Worm (Caenorhabditis elegans): ENCODE results near the gene C05G5.2.
A peak's percentile ranks its signal among the peaks of the same experiment; 100 is the strongest.

Gene C05G5.2

ce11 chrX:14708176-14708642 lies 38.9 kb upstream of the C05G5.2 start (continued):
- peak; percentile 84 for TF ChIP-seq lin-13 (GFP tag; optimal IDR thresholded peaks at IDR 0.05)
- TF ChIP-seq tlp-1 (tag; optimal IDR thresholded peaks at IDR 0.05) = no peak
- TF ChIP-seq efl-3 (GFP tag; optimal IDR thresholded peaks at IDR 0.05) = no peak
- no peak for TF ChIP-seq alr-1 (tag; optimal IDR thresholded peaks at IDR 0.05; ENCODE audit: borderline replicate concordance)
- TF ChIP-seq fkh-4 (tag; optimal IDR thresholded peaks at IDR 0.05; ENCODE audit: borderline replicate concordance) = no peak
- peak; percentile 89 for TF ChIP-seq ceh-8 (GFP tag; optimal IDR thresholded peaks at IDR 0.05)
- peak; percentile 95 for TF ChIP-seq nhr-20 (tag; optimal IDR thresholded peaks at IDR 0.05)
- TF ChIP-seq irx-1 (tag; optimal IDR thresholded peaks at IDR 0.05) = peak; percentile 84
- TF ChIP-seq mdl-1 (tag; optimal IDR thresholded peaks at IDR 0.05) = peak; percentile 44 to 82
- peak; percentile 97 for TF ChIP-seq nhr-71 (tag; optimal IDR thresholded peaks at IDR 0.05)
- TF ChIP-seq swsn-7 (tag; optimal IDR thresholded peaks at IDR 0.05) = peak; percentile 94
- peak; percentile 54 for TF ChIP-seq blmp-1 (tag; optimal IDR thresholded peaks at IDR 0.05)
- peak; percentile 64 for TF ChIP-seq unc-130 (tag; optimal IDR thresholded peaks at IDR 0.05)
- peak; percentile 87 for TF ChIP-seq dsc-1 (tag; optimal IDR thresholded peaks at IDR 0.05)
- no peak for TF ChIP-seq zag-1 (tag; optimal IDR thresholded peaks at IDR 0.05)
- TF ChIP-seq efl-1 (optimal IDR thresholded peaks at IDR 0.05) = peak; percentile 71 to 79
- TF ChIP-seq efl-1 (GFP tag; optimal IDR thresholded peaks at IDR 0.05 in 1 of 2) = peak; percentile 53 to 95
- no peak for TF ChIP-seq unc-30 (tag; optimal IDR thresholded peaks at IDR 0.05)
- TF ChIP-seq mef-2 (tag; optimal IDR thresholded peaks at IDR 0.05) = peak; percentile 89
- TF ChIP-seq unc-62 (GFP tag; optimal IDR thresholded peaks at IDR 0.05) = no peak
- TF ChIP-seq dpl-1 (GFP tag; optimal IDR thresholded peaks at IDR 0.05) = peak; percentile 42 to 69 (median 43)
- TF ChIP-seq hlh-4 (tag; optimal IDR thresholded peaks at IDR 0.05) = no peak
- no peak for TF ChIP-seq C34B4.2 (tag; optimal IDR thresholded peaks at IDR 0.05)
- no peak for TF ChIP-seq hlh-17 (GFP tag; optimal IDR thresholded peaks at IDR 0.05; ENCODE audit: borderline replicate concordance)
- TF ChIP-seq mab-9 (GFP tag; IDR thresholded peaks at IDR 0.05) = peak; percentile 88
- no peak for TF ChIP-seq lin-39 (tag; optimal IDR thresholded peaks at IDR 0.05)
- TF ChIP-seq nhr-19 (GFP tag; conservative IDR thresholded peaks at IDR 0.05) = peak; percentile 90
- TF ChIP-seq egl-27 (tag; optimal IDR thresholded peaks at IDR 0.05) = peak; percentile 44 to 81
- TF ChIP-seq elt-3 (tag; optimal IDR thresholded peaks at IDR 0.05) = peak in 4 of 6 experiments; percentile 20 to 79 (median 48)
- no peak for TF ChIP-seq Y116A8C.19 (tag; optimal IDR thresholded peaks at IDR 0.05; ENCODE audit: borderline replicate concordance)
- TF ChIP-seq ceh-90 (tag; optimal IDR thresholded peaks at IDR 0.05) = no peak
- peak; percentile 83 for TF ChIP-seq nhr-90 (tag; optimal IDR thresholded peaks at IDR 0.05; ENCODE audit: poor library complexity)
- peak; percentile 85 for TF ChIP-seq skn-1 (tag; optimal IDR thresholded peaks at IDR 0.05)
- TF ChIP-seq aha-1 (tag; optimal IDR thresholded peaks at IDR 0.05) = peak; percentile 87
- no peak for TF ChIP-seq aly-2 (tag; optimal IDR thresholded peaks at IDR 0.05)
- no peak for TF ChIP-seq ces-1 (GFP tag; optimal IDR thresholded peaks at IDR 0.05)
- TF ChIP-seq ceh-82 (tag; optimal IDR thresholded peaks at IDR 0.05) = peak; percentile 91 to 96 (median 93)
- peak; percentile 95 for TF ChIP-seq nhr-85 (tag)
- TF ChIP-seq snu-23 (GFP tag; optimal IDR thresholded peaks at IDR 0.05) = peak; percentile 94
- peak; percentile 95 for TF ChIP-seq egl-13 (tag; optimal IDR thresholded peaks at IDR 0.05)
- peak; percentile 90 for TF ChIP-seq C16A3.4 (tag; optimal IDR thresholded peaks at IDR 0.05)
- peak; percentile 88 for TF ChIP-seq snpc-4 (tag; optimal IDR thresholded peaks at IDR 0.05)
- TF ChIP-seq isw-1 (GFP tag; IDR thresholded peaks at IDR 0.05) = peak; percentile 88
- TF ChIP-seq lir-3 (tag; optimal IDR thresholded peaks at IDR 0.05; ENCODE audit: poor library complexity) = peak; percentile 71
- TF ChIP-seq fkh-10 (GFP tag; optimal IDR thresholded peaks at IDR 0.05) = peak; percentile 97
- TF ChIP-seq ets-5 (GFP tag; IDR thresholded peaks at IDR 0.05) = no peak
- peak; percentile 100 for TF ChIP-seq lin-14 (GFP tag; optimal IDR thresholded peaks at IDR 0.05)
- TF ChIP-seq nhr-12 (tag; optimal IDR thresholded peaks at IDR 0.05) = no peak
- peak; percentile 40; the same call in 1 of the 2 replicates for TF ChIP-seq ceh-88 (GFP tag; IDR thresholded peaks at IDR 0.05)
